Fruit fly (Drosophila melanogaster) whole organism, prepupa: Measurements from ENCODE around the gene CG3386.

ENCODE experiments used
- CG11902 ChIP-seq: fragments of 200-800 bp; sonication (Bioruptor generic); optimal IDR thresholded peaks from 3 replicates; lab custom pipeline; 2016; ENCODE audit warnings: missing biosample characterization, missing genetic modification characterization
- CG15336 ChIP-seq: fragments of 200-800 bp; sonication (Bioruptor generic); IDR thresholded peaks from 2 replicates; pipeline ENCODE4 v1.3.6; 2022; ENCODE audit warnings: missing biosample characterization, missing genetic modification characterization
- CG1621 ChIP-seq: fragments of 200-800 bp; sonication (Bioruptor generic); optimal IDR thresholded peaks from 3 replicates; lab custom pipeline; 2018; ENCODE audit warnings: missing biosample characterization, mild to moderate bottlenecking, missing genetic modification characterization
- CG31627 ChIP-seq: fragments of 200-800 bp; sonication (Bioruptor generic); optimal IDR thresholded peaks from 3 replicates; lab custom pipeline; 2016; ENCODE audit warnings: missing biosample characterization, missing genetic modification characterization
- CG3919 ChIP-seq: fragments of 200-800 bp; sonication (Bioruptor generic); optimal IDR thresholded peaks from 3 replicates; lab custom pipeline; 2016; ENCODE audit warnings: missing biosample characterization, missing genetic modification characterization
- CG6808 ChIP-seq: fragments of 200-800 bp; sonication (Bioruptor generic); optimal IDR thresholded peaks from 3 replicates; lab custom pipeline; 2017; ENCODE audit warnings: missing biosample characterization, missing genetic modification characterization, mild to moderate bottlenecking, moderate library complexity, missing genetic modification reagents
- CG6854 ChIP-seq: fragments of 200-800 bp; sonication (Bioruptor generic); optimal IDR thresholded peaks from 2 replicates; lab custom pipeline; 2017; ENCODE audit warnings: missing biosample characterization, mild to moderate bottlenecking, missing genetic modification characterization
- CG7368 ChIP-seq: fragments of 200-800 bp; sonication (Bioruptor generic); optimal IDR thresholded peaks from 3 replicates; lab custom pipeline; 2016; ENCODE audit warnings: missing biosample characterization, missing genetic modification characterization
- CG9139 ChIP-seq: fragments of 200-800 bp; sonication (Bioruptor generic); optimal IDR thresholded peaks from 3 replicates; lab custom pipeline; 2017; ENCODE audit warnings: missing biosample characterization, mild to moderate bottlenecking, missing genetic modification characterization
- Eip75B ChIP-seq: fragments of 200-800 bp; sonication (Bioruptor generic); optimal IDR thresholded peaks from 3 replicates; lab custom pipeline; 2016; ENCODE audit warnings: missing biosample characterization, missing genetic modification characterization
- Smox ChIP-seq: fragments of 200-800 bp; sonication (Bioruptor generic); optimal IDR thresholded peaks from 3 replicates; lab custom pipeline; 2016; ENCODE audit warnings: missing biosample characterization, missing genetic modification characterization
- dsx ChIP-seq: fragments of 200-800 bp; optimal IDR thresholded peaks from 3 replicates; lab custom pipeline; 2019; ENCODE audit warnings: missing biosample characterization, mild to moderate bottlenecking, missing genetic modification characterization, moderate library complexity; ENCODE audit not compliant: poor library complexity, severe bottlenecking
- fd59A ChIP-seq: fragments of 200-800 bp; sonication (Bioruptor generic); optimal IDR thresholded peaks from 2 replicates; lab custom pipeline; 2017; ENCODE audit warnings: missing biosample characterization, mild to moderate bottlenecking, missing genetic modification characterization, missing genetic modification reagents
- fd85E ChIP-seq: fragments of 200-800 bp; sonication (Bioruptor generic); optimal IDR thresholded peaks from 3 replicates; lab custom pipeline; 2016; ENCODE audit warnings: missing biosample characterization, missing genetic modification characterization

DNA sequence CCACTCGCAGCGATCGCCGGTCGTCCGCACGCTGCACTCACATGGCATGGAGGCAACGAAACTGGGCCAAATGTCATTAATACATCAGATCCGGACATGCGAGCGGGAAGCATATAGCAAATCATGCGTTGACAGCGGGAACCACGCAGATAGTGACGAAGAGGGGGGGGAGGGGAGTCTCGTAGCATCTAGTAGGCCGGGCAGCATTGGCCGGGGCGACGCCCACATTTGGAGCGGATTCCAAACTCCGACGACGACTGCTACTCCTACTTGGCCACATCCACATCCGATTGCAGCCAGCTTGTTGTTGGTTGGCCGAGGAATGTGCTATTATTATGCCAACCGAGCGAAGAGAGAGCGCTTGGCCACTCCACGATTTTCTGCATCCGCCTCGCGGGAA lies 46.7 kb downstream of the CG3386 start:
- TF ChIP-seq Smox (GFP tag; lab: Kevin White, UChicago), result no peak
- no peak for TF ChIP-seq CG11902
- no peak for TF ChIP-seq CG9139
- TF ChIP-seq CG15336 (GFP tag; lab: Robert Waterston, UW), result no peak
- no peak for TF ChIP-seq CG3919
- no peak for TF ChIP-seq fd85E (GFP tag; lab: Kevin White, UChicago)
- no peak for TF ChIP-seq CG6808 (GFP tag; lab: Kevin White, UChicago)
- no peak for TF ChIP-seq CG1621 (tag; lab: Kevin White, UChicago)
- TF ChIP-seq dsx (GFP tag; lab: Kevin White, UChicago), result no peak
- TF ChIP-seq CG6854, result no peak
- TF ChIP-seq CG7368, result no peak
- no peak for TF ChIP-seq CG31627
- no peak for TF ChIP-seq Eip75B (GFP tag; lab: Kevin White, UChicago)
- TF ChIP-seq fd59A (GFP tag; lab: Kevin White, UChicago), result no peak
